Fruit fly (Drosophila melanogaster) whole organism: Measurements from ENCODE around the gene wls.

ENCODE experiments used
- CG8478 ChIP-seq: fragments of >200 bp; optimal IDR thresholded peaks from 2 replicates; lab custom pipeline; 2018; ENCODE audit warnings: inconsistent platforms
- Dll ChIP-seq: fragments of >200 bp; optimal IDR thresholded peaks from 2 replicates; lab custom pipeline; 2017
- EcR ChIP-seq, 2 experiments: fragments of >200 bp; optimal IDR thresholded peaks; 2 replicates each; lab custom pipeline; 2017; ENCODE audit warnings: missing biosample characterization in 2 of 2, missing genetic modification characterization in 2 of 2, missing genetic modification reagents in 2 of 2
- pan ChIP-seq: fragments of >200 bp; optimal IDR thresholded peaks from 2 replicates; lab custom pipeline; 2017
- psq ChIP-seq: fragments of >200 bp; optimal IDR thresholded peaks from 2 replicates; lab custom pipeline; 2017
- usp ChIP-seq: fragments of >200 bp; optimal IDR thresholded peaks from 2 replicates; lab custom pipeline; 2017; ENCODE audit warnings: missing biosample characterization, missing genetic modification characterization, mixed read lengths

The wls gene

dm6 chr3L:11130535-11130934, 38.9 kb downstream of the wls start, which contains the start of gene nol:
Gene nol, plus strand, starts transcription at chr3L:11130835.
- TF ChIP-seq Dll (lab: Kevin White, UChicago) = no peak
- no peak for TF ChIP-seq psq
- no peak for TF ChIP-seq CG8478 (lab: Kevin White, UChicago)
- no peak for TF ChIP-seq pan
- TF ChIP-seq usp (GFP tag; lab: Kevin White, UChicago) = no peak
- TF ChIP-seq EcR (GFP tag; optimal IDR thresholded peaks at IDR 0.05; lab: Kevin White, UChicago) = no peak

dm6 chr3L:11125636-11126532, 43.5 kb downstream of the wls start:
- TF ChIP-seq usp (GFP tag; lab: Kevin White, UChicago) = no peak
- no peak for TF ChIP-seq psq
- no peak for TF ChIP-seq CG8478 (lab: Kevin White, UChicago)
- TF ChIP-seq pan = no peak
- TF ChIP-seq Dll (lab: Kevin White, UChicago) = no peak

- TF ChIP-seq psq (no peak), CG8478 (lab: Kevin White, UChicago) (no peak), pan (no peak), EcR (GFP tag; optimal IDR thresholded peaks at IDR 0.05; lab: Kevin White, UChicago) (no peak), Dll (lab: Kevin White, UChicago) (no peak), usp (GFP tag; lab: Kevin White, UChicago) (no peak)
Measured at dm6 chr3L:11124841-11125240, 44.6 kb downstream of the wls start.

- TF ChIP-seq psq (no peak), EcR (GFP tag; optimal IDR thresholded peaks at IDR 0.05; lab: Kevin White, UChicago) (no peak), pan (no peak), Dll (lab: Kevin White, UChicago) (no peak), CG8478 (lab: Kevin White, UChicago) (no peak), usp (GFP tag; lab: Kevin White, UChicago) (no peak)
Measured at dm6 chr3L:11124439-11124838, 45.0 kb downstream of the wls start.

dm6 chr3L:11123598-11124284, 45.7 kb downstream of the wls start:
- TF ChIP-seq Dll (lab: Kevin White, UChicago) (peak; percentile 90), EcR (GFP tag; optimal IDR thresholded peaks at IDR 0.05; lab: Kevin White, UChicago) (no peak)

dm6 chr3L:11123088-11123487, 46.3 kb downstream of the wls start, which contains the start of the genes Ufd1 and NaPi-III:
Gene Ufd1, minus strand, starts transcription at chr3L:11123216.
Gene NaPi-III, plus strand, starts transcription at chr3L:11123348.
- TF ChIP-seq psq (no peak), CG8478 (lab: Kevin White, UChicago) (no peak), usp (GFP tag; lab: Kevin White, UChicago) (no peak), Dll (lab: Kevin White, UChicago) (no peak), EcR (GFP tag; optimal IDR thresholded peaks at IDR 0.05; lab: Kevin White, UChicago) (no peak), pan (no peak)

dm6 chr3L:11120419-11120958, 48.9 kb downstream of the wls start, which contains the start of the genes FoxK and mRpL2:
Gene FoxK, minus strand, starts transcription at chr3L:11120783.
Gene mRpL2, plus strand, starts transcription at chr3L:11120847.
- TF ChIP-seq EcR (GFP tag; optimal IDR thresholded peaks at IDR 0.05; lab: Kevin White, UChicago) = no peak
- TF ChIP-seq CG8478 (lab: Kevin White, UChicago) = no peak
- TF ChIP-seq usp (GFP tag; lab: Kevin White, UChicago) = no peak
- no peak for TF ChIP-seq psq
- no peak for TF ChIP-seq pan
- TF ChIP-seq Dll (lab: Kevin White, UChicago) = no peak

- TF ChIP-seq EcR (GFP tag; optimal IDR thresholded peaks at IDR 0.05; lab: Kevin White, UChicago) = no peak
- TF ChIP-seq CG8478 (lab: Kevin White, UChicago) = no peak
- TF ChIP-seq usp (GFP tag; lab: Kevin White, UChicago) = no peak
- no peak for TF ChIP-seq Dll (lab: Kevin White, UChicago)
- no peak for TF ChIP-seq psq
- TF ChIP-seq pan = no peak
Measured at dm6 chr3L:11119901-11120418, 49.5 kb downstream of the wls start.

dm6 chr3L:11119396-11119900, 50.0 kb downstream of the wls start:
- TF ChIP-seq CG8478 (lab: Kevin White, UChicago) (no peak), EcR (GFP tag; optimal IDR thresholded peaks at IDR 0.05; lab: Kevin White, UChicago) (no peak), pan (no peak), psq (no peak), usp (GFP tag; lab: Kevin White, UChicago) (no peak), Dll (lab: Kevin White, UChicago) (no peak)

- TF ChIP-seq pan (no peak), psq (no peak), EcR (GFP tag; optimal IDR thresholded peaks at IDR 0.05; lab: Kevin White, UChicago) (no peak), Dll (lab: Kevin White, UChicago) (peak; percentile 22), CG8478 (lab: Kevin White, UChicago) (no peak), usp (GFP tag; lab: Kevin White, UChicago) (no peak)
Measured at dm6 chr3L:11118627-11119395, 50.6 kb downstream of the wls start.
